Worm (Caenorhabditis elegans) whole organism, late embryonic: ENCODE results near the gene F27C8.3.

Experiments
- ets-4 ChIP-seq: sonication (generic microtip); optimal IDR thresholded peaks from 2 replicates; lab custom pipeline; 2016; ENCODE audit warnings: missing genetic modification characterization, missing compliant biosample characterization
- nhr-11 ChIP-seq: fragments of 150-350 bp; optimal IDR thresholded peaks from 2 replicates; lab custom pipeline; 2014; ENCODE audit warnings: missing biosample characterization, missing genetic modification characterization
- pqm-1 ChIP-seq: sonication (generic microtip); optimal IDR thresholded peaks from 2 replicates; lab custom pipeline; 2016; ENCODE audit warnings: missing genetic modification characterization, missing compliant biosample characterization
- rnt-1 ChIP-seq: sonication (generic microtip); optimal IDR thresholded peaks from 2 replicates; lab custom pipeline; 2016; ENCODE audit warnings: missing genetic modification characterization, missing compliant biosample characterization

DNA sequence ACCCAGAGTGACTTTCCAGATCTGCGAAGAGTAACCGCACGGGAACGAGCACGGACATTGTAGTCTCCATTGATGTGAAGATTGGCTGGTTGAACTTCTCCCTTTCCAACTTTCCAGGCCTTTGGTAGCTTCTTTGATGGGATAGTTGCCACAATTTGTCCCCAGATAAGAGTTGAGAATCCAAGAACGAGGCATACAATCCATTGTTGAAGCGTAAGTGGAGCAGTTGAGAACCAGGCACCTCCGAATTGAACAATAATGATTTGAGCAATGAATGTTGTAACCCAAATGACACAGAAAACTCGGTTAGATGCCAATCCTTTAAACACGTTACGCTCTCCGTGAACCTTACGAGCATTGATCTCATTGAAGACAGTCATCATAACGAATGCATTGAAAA lies 31.4 kb upstream of the F27C8.3 start:
- TF ChIP-seq ets-4 (tag; lab: Kevin White, UChicago) = no peak
- no peak for TF ChIP-seq nhr-11 (tag; lab: Kevin White, UChicago)
- no peak for TF ChIP-seq pqm-1
- TF ChIP-seq rnt-1 = no peak
